Worm (Caenorhabditis elegans) whole organism, L2 larva: Measurements from ENCODE around the gene C27F2.7.

ENCODE experiments used
- alr-1 ChIP-seq: fragments of 150-350 bp; optimal IDR thresholded peaks from 2 replicates; lab custom pipeline; 2014; ENCODE audit warnings: missing biosample characterization, missing genetic modification characterization
- dmd-4 ChIP-seq: sonication (generic microtip); optimal IDR thresholded peaks from 2 replicates; lab custom pipeline; 2017; ENCODE audit warnings: missing biosample characterization, missing genetic modification characterization
- elt-3 ChIP-seq: sonication (generic microtip); optimal IDR thresholded peaks from 2 replicates; lab custom pipeline; 2017; ENCODE audit warnings: missing biosample characterization, missing genetic modification characterization
- nhr-11 ChIP-seq: fragments of 150-350 bp; optimal IDR thresholded peaks from 2 replicates; lab custom pipeline; 2014; ENCODE audit warnings: missing biosample characterization, missing genetic modification characterization
- sma-9 ChIP-seq, 2 experiments: fragments of 150-350 bp in 1 of 2; sonication (generic microtip) in 1 of 2; optimal IDR thresholded peaks; 2 replicates each; lab custom pipeline; 2014 to 2016; ENCODE audit warnings: missing genetic modification characterization in 2 of 2, mild to moderate bottlenecking in 1 of 2, missing biosample characterization in 1 of 2, missing compliant biosample characterization in 1 of 2, missing genetic modification reagents in 1 of 2, moderate library complexity in 1 of 2
- snpc-4 ChIP-seq: fragments of 150-350 bp; optimal IDR thresholded peaks from 2 replicates; lab custom pipeline; 2014; ENCODE audit warnings: missing biosample characterization, missing genetic modification characterization
- unc-62 ChIP-seq: fragments of 150-350 bp; optimal IDR thresholded peaks from 2 replicates; lab custom pipeline; 2014; ENCODE audit warnings: missing biosample characterization, missing genetic modification reagents, missing genetic modification characterization

DNA sequence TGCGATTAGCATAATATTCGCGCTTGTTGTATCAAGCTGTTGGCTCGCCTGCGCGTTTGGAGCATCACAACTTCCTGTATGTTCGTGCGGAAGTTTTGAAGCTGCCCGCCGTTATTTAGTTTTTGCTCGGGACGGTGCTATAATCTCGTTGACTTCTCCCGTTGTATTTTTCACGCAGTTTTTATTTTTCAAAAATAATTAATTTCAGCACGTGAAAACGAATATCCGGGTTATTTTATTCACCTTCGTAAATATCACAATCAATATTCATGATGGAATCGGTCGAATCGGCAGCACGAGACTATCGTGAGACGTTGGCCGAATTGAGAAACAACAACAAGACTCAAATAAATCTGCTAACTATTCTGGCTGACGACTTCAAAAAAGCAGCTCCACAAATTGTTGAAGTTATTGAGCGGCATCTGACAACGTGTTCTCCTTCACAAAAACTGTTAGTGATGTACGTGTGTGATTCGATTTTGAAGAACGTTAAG lies 40.9 kb upstream of the C27F2.7 start:
- TF ChIP-seq sma-9 (GFP tag; optimal IDR thresholded peaks at IDR 0.05; lab: Kevin White, UChicago), result no peak
- TF ChIP-seq sma-9 (tag; optimal IDR thresholded peaks at IDR 0.05; lab: Kevin White, UChicago), result no peak
- TF ChIP-seq alr-1, result no peak
- no peak for TF ChIP-seq elt-3 (tag; lab: Kevin White, UChicago)
- TF ChIP-seq nhr-11, result no peak
- TF ChIP-seq unc-62, result no peak
- TF ChIP-seq snpc-4, result no peak
- TF ChIP-seq dmd-4 (tag; lab: Kevin White, UChicago), result no peak
